Worm (Caenorhabditis elegans) whole organism, midembryonic: ENCODE data around the gene K02A6.3.

Experiments
- T22C8.4 ChIP-seq: fragments of 200-800 bp; sonication (Bioruptor generic); IDR thresholded peaks from 2 replicates; pipeline ENCODE4 v1.3.6; 2022; ENCODE audit warnings: missing genetic modification characterization, missing compliant biosample characterization
- cog-1 ChIP-seq: sonication (generic microtip); optimal IDR thresholded peaks from 2 replicates; lab custom pipeline; 2016; ENCODE audit warnings: missing genetic modification characterization, missing compliant biosample characterization
- flt-1 ChIP-seq: fragments of 200-800 bp; sonication (Bioruptor generic); IDR thresholded peaks from 2 replicates; pipeline ENCODE4 v1.3.6; 2022; ENCODE audit warnings: missing genetic modification characterization, missing compliant biosample characterization
- klf-2 ChIP-seq: fragments of 200-800 bp; sonication (Bioruptor generic); conservative IDR thresholded peaks from 2 replicates; pipeline ENCODE4 v1.3.6; 2022; ENCODE audit warnings: missing genetic modification reagents, missing genetic modification characterization, missing compliant biosample characterization
- med-1 ChIP-seq: sonication (generic microtip); optimal IDR thresholded peaks from 2 replicates; lab custom pipeline; 2017; ENCODE audit warnings: missing genetic modification characterization, mild to moderate bottlenecking, missing compliant biosample characterization, antibody characterized with exemption, missing genetic modification reagents; ENCODE audit not compliant: insufficient read depth
- tab-1 ChIP-seq: fragments of 200-800 bp; sonication (Bioruptor generic); IDR thresholded peaks from 2 replicates; pipeline ENCODE4 v1.3.6; 2022; ENCODE audit warnings: missing genetic modification characterization, missing compliant biosample characterization
- ztf-23 ChIP-seq: fragments of 200-800 bp; sonication (Bioruptor generic); IDR thresholded peaks from 2 replicates; pipeline ENCODE4 v1.3.6; 2022; ENCODE audit warnings: missing genetic modification reagents, missing genetic modification characterization, missing compliant biosample characterization

- TF ChIP-seq T22C8.4 (GFP tag; lab: Robert Waterston, UW), result no peak
- no peak for TF ChIP-seq tab-1
- TF ChIP-seq cog-1 (tag; lab: Kevin White, UChicago), result no peak
- no peak for TF ChIP-seq med-1 (GFP tag; lab: Kevin White, UChicago)
- no peak for TF ChIP-seq flt-1 (GFP tag; lab: Robert Waterston, UW)
- no peak for TF ChIP-seq ztf-23 (GFP tag; lab: Robert Waterston, UW)
- no peak for TF ChIP-seq klf-2 (GFP tag; lab: Robert Waterston, UW)
Observed at ce11 chrX:8255433-8255832, 23.7 kb upstream of the K02A6.3 start.
